Fruit fly (Drosophila melanogaster): ENCODE measurements around the gene Arf4.

- TF ChIP-seq net (GFP tag; optimal IDR thresholded peaks at IDR 0.05), result no peak
- TF ChIP-seq Hr39 (GFP tag; optimal IDR thresholded peaks at IDR 0.05), result no peak
- no peak for TF ChIP-seq topi (GFP tag; optimal IDR thresholded peaks at IDR 0.05)
- TF ChIP-seq salr (GFP tag; optimal IDR thresholded peaks at IDR 0.05), result no peak
- TF ChIP-seq eg (GFP tag; IDR thresholded peaks at IDR 0.05), result no peak
- no peak for TF ChIP-seq CG6808 (GFP tag; optimal IDR thresholded peaks at IDR 0.05)
- TF ChIP-seq Hr38 (GFP tag; optimal IDR thresholded peaks at IDR 0.05), result no peak
- no peak for TF ChIP-seq CG11762 (GFP tag; optimal IDR thresholded peaks at IDR 0.05; ENCODE audit: insufficient read depth)
- no peak for TF ChIP-seq Hr4 (GFP tag; optimal IDR thresholded peaks at IDR 0.05)
- no peak for TF ChIP-seq CG6854 (GFP tag; optimal IDR thresholded peaks at IDR 0.05)
- TF ChIP-seq CG32006 (GFP tag; optimal IDR thresholded peaks at IDR 0.05), result no peak
- no peak for TF ChIP-seq CG11294 (GFP tag; IDR thresholded peaks at IDR 0.05)
- no peak for TF ChIP-seq CG9139 (GFP tag; optimal IDR thresholded peaks at IDR 0.05)
Observed at dm6 chr4:1144715-1145114, 20.7 kb downstream of the Arf4 start.
